Worm (Caenorhabditis elegans): Measurements from ENCODE around the gene cct-7.
A peak's percentile ranks its signal among the peaks of the same experiment; 100 is the strongest.

- no peak for TF ChIP-seq hlh-6 (tag; optimal IDR thresholded peaks at IDR 0.05)
- TF ChIP-seq ceh-18 (tag; optimal IDR thresholded peaks at IDR 0.05): peak; percentile 49
- TF ChIP-seq hlh-15 (tag; optimal IDR thresholded peaks at IDR 0.05): no peak
- peak; percentile 51 for TF ChIP-seq hlh-13 (GFP tag; optimal IDR thresholded peaks at IDR 0.05)
- peak; percentile 83 for TF ChIP-seq nfya-1 (tag; optimal IDR thresholded peaks at IDR 0.05)
Observed at ce11 chrV:1868596-1869263, 3.3 kb upstream of the cct-7 start, which contains the start of gene knl-3.
